Fruit fly (Drosophila melanogaster) whole organism, embryonic: Measurements from ENCODE around the gene Spn28Db.

Experiments
- Blimp-1 ChIP-seq: fragments of 200-800 bp; sonication (Bioruptor generic); optimal IDR thresholded peaks from 3 replicates; lab custom pipeline; 2018; ENCODE audit warnings: missing biosample characterization, missing genetic modification characterization, mild to moderate bottlenecking, moderate library complexity, missing genetic modification reagents
- BtbVII ChIP-seq: fragments of 200-800 bp; sonication (Bioruptor generic); optimal IDR thresholded peaks from 3 replicates; lab custom pipeline; 2017; ENCODE audit warnings: missing biosample characterization, mild to moderate bottlenecking, missing genetic modification characterization
- CG10267 ChIP-seq: fragments of 200-800 bp; sonication (Bioruptor generic); optimal IDR thresholded peaks from 2 replicates; lab custom pipeline; 2018; ENCODE audit warnings: missing biosample characterization, mild to moderate bottlenecking, missing genetic modification characterization, moderate library complexity
- CG10959 ChIP-seq: fragments of 200-800 bp; sonication (Bioruptor generic); IDR thresholded peaks from 2 replicates; pipeline ENCODE4 v1.3.6; 2022; ENCODE audit warnings: missing biosample characterization, missing genetic modification characterization
- CG12155 ChIP-seq: fragments of 200-800 bp; sonication (Bioruptor generic); optimal IDR thresholded peaks from 3 replicates; lab custom pipeline; 2016; ENCODE audit warnings: missing biosample characterization, missing genetic modification characterization
- CG12769 ChIP-seq: fragments of 200-800 bp; sonication (Bioruptor generic); optimal IDR thresholded peaks from 2 replicates; lab custom pipeline; 2019; ENCODE audit warnings: missing biosample characterization, mild to moderate bottlenecking, missing genetic modification characterization, moderate library complexity
- CG12942 ChIP-seq: fragments of 200-800 bp; sonication (Bioruptor generic); optimal IDR thresholded peaks from 3 replicates; lab custom pipeline; 2016; ENCODE audit warnings: missing biosample characterization, missing genetic modification characterization
- CG15011 ChIP-seq: fragments of 200-800 bp; sonication (Bioruptor generic); optimal IDR thresholded peaks from 3 replicates; lab custom pipeline; 2018; ENCODE audit warnings: missing biosample characterization, mild to moderate bottlenecking, missing genetic modification characterization
- CG1529 ChIP-seq: fragments of 200-800 bp; sonication (Bioruptor generic); optimal IDR thresholded peaks from 3 replicates; lab custom pipeline; 2018; ENCODE audit warnings: missing biosample characterization, missing genetic modification characterization
- CG15696 ChIP-seq: fragments of 200-800 bp; sonication (Bioruptor generic); optimal IDR thresholded peaks from 2 replicates; lab custom pipeline; 2019; ENCODE audit warnings: missing biosample characterization, mild to moderate bottlenecking, missing genetic modification characterization, moderate library complexity
- CG18262 ChIP-seq: fragments of 200-800 bp; optimal IDR thresholded peaks from 3 replicates; lab custom pipeline; 2019; ENCODE audit warnings: missing biosample characterization, mild to moderate bottlenecking, missing genetic modification characterization, moderate library complexity
- CG2712 ChIP-seq: fragments of 200-800 bp; optimal IDR thresholded peaks from 3 replicates; lab custom pipeline; 2019; ENCODE audit warnings: missing biosample characterization, mild to moderate bottlenecking, missing genetic modification characterization, moderate library complexity
- CG2889 ChIP-seq: fragments of 200-800 bp; sonication (Bioruptor generic); IDR thresholded peaks from 3 replicates; pipeline ENCODE4 v1.3.6; 2022; ENCODE audit warnings: missing biosample characterization, missing genetic modification characterization
- CG3726 ChIP-seq: fragments of 200-800 bp; sonication (Bioruptor generic); IDR thresholded peaks from 3 replicates; pipeline ENCODE4, ENCODE4 v1.3.6; 2022; ENCODE audit warnings: missing biosample characterization, missing genetic modification characterization
- CG3995 ChIP-seq: fragments of 200-800 bp; sonication (Bioruptor generic); optimal IDR thresholded peaks from 3 replicates; lab custom pipeline; 2016; ENCODE audit warnings: missing biosample characterization, missing genetic modification characterization
- CG4404 ChIP-seq: fragments of 200-800 bp; sonication (Bioruptor generic); IDR thresholded peaks from 2 replicates; pipeline ENCODE4 v1.3.6; 2022; ENCODE audit warnings: missing biosample characterization, missing genetic modification characterization
- CG4424 ChIP-seq: fragments of 200-800 bp; sonication (Bioruptor generic); optimal IDR thresholded peaks from 3 replicates; lab custom pipeline; 2016; ENCODE audit warnings: missing biosample characterization, missing genetic modification characterization
- CG4730 ChIP-seq: fragments of 200-800 bp; sonication (Bioruptor generic); IDR thresholded peaks from 2 replicates; pipeline ENCODE4 v1.3.6; 2022; ENCODE audit warnings: missing biosample characterization, missing genetic modification characterization
- CG4854 ChIP-seq: fragments of 200-800 bp; sonication (Bioruptor generic); optimal IDR thresholded peaks from 2 replicates; lab custom pipeline; 2016; ENCODE audit warnings: missing biosample characterization, missing genetic modification characterization, inconsistent platforms
- CG5180 ChIP-seq: fragments of 200-800 bp; sonication (Bioruptor generic); optimal IDR thresholded peaks from 3 replicates; lab custom pipeline; 2017; ENCODE audit warnings: missing biosample characterization, missing genetic modification characterization, mild to moderate bottlenecking, moderate library complexity, missing genetic modification reagents
- CG6654 ChIP-seq: fragments of 200-800 bp; sonication (Bioruptor generic); optimal IDR thresholded peaks from 2 replicates; lab custom pipeline; 2017; ENCODE audit warnings: missing biosample characterization, mild to moderate bottlenecking, missing genetic modification characterization
- CG7372 ChIP-seq: fragments of 200-800 bp; sonication (Bioruptor generic); IDR thresholded peaks from 2 replicates; pipeline ENCODE4 v1.3.6; 2022; ENCODE audit warnings: missing biosample characterization, missing genetic modification characterization
- CG7786 ChIP-seq: fragments of 200-800 bp; sonication (Bioruptor generic); optimal IDR thresholded peaks from 2 replicates; lab custom pipeline; 2016; ENCODE audit warnings: missing biosample characterization, missing genetic modification characterization
- CG9215 ChIP-seq: fragments of 200-800 bp; sonication (Bioruptor generic); IDR thresholded peaks from 2 replicates; pipeline ENCODE4 v1.3.6; 2022; ENCODE audit warnings: missing biosample characterization, missing genetic modification characterization
- CG9609 ChIP-seq: fragments of 200-800 bp; sonication (Bioruptor generic); optimal IDR thresholded peaks from 3 replicates; lab custom pipeline; 2016; ENCODE audit warnings: missing biosample characterization, missing genetic modification characterization
- D ChIP-seq, 2 experiments: fragments of 200-800 bp in 1 of 2; fragments of >200 bp in 1 of 2; sonication (Bioruptor generic) in 1 of 2; optimal IDR thresholded peaks; 2 replicates in 1 of 2; 3 replicates in 1 of 2; lab custom pipeline; 2017; ENCODE audit warnings: mild to moderate bottlenecking in 1 of 2, missing biosample characterization in 1 of 2, missing genetic modification characterization in 1 of 2, missing genetic modification reagents in 1 of 2
- E2f1 ChIP-seq: fragments of 200-800 bp; sonication (Bioruptor generic); IDR thresholded peaks from 2 replicates; pipeline ENCODE4 v1.3.6; 2022; ENCODE audit warnings: missing biosample characterization, missing genetic modification characterization
- HLH3B ChIP-seq: fragments of 200-800 bp; sonication (Bioruptor generic); IDR thresholded peaks from 2 replicates; pipeline ENCODE4 v1.3.6; 2022; ENCODE audit warnings: missing biosample characterization, missing genetic modification characterization
- Hmr ChIP-seq: fragments of 200-800 bp; sonication (Bioruptor generic); optimal IDR thresholded peaks from 3 replicates; lab custom pipeline; 2017; ENCODE audit warnings: mild to moderate bottlenecking, missing biosample characterization, missing genetic modification reagents, missing genetic modification characterization
- Max ChIP-seq: fragments of 200-800 bp; sonication (Bioruptor generic); optimal IDR thresholded peaks from 2 replicates; lab custom pipeline; 2016; ENCODE audit warnings: missing biosample characterization, mild to moderate bottlenecking, missing genetic modification characterization
- Meics ChIP-seq: fragments of 200-800 bp; sonication (Bioruptor generic); optimal IDR thresholded peaks from 2 replicates; lab custom pipeline; 2017; ENCODE audit warnings: missing biosample characterization, mild to moderate bottlenecking, missing genetic modification characterization
- NC2β ChIP-seq: fragments of 200-800 bp; sonication (Bioruptor generic); optimal IDR thresholded peaks from 2 replicates; lab custom pipeline; 2016; ENCODE audit warnings: missing biosample characterization, missing genetic modification characterization
- Ptx1 ChIP-seq: fragments of 200-800 bp; sonication (Bioruptor generic); IDR thresholded peaks from 2 replicates; pipeline ENCODE4 v1.3.6; 2022; ENCODE audit warnings: missing biosample characterization, missing genetic modification characterization
- Ravus ChIP-seq: fragments of 200-800 bp; sonication (Bioruptor generic); IDR thresholded peaks from 2 replicates; pipeline ENCODE4 v1.3.6; 2022; ENCODE audit warnings: missing biosample characterization, missing genetic modification characterization
- corto ChIP-seq: fragments of 200-800 bp; sonication (Bioruptor generic); optimal IDR thresholded peaks from 2 replicates; lab custom pipeline; 2016; ENCODE audit warnings: missing biosample characterization, mild to moderate bottlenecking, missing genetic modification characterization, moderate library complexity
- eve ChIP-seq, 2 experiments: fragments of >200 bp; optimal IDR thresholded peaks; 2 replicates each; lab custom pipeline; 2017; ENCODE audit warnings: missing biosample characterization in 2 of 2, missing genetic modification characterization in 2 of 2
- fd3F ChIP-seq: fragments of 200-800 bp; sonication (Bioruptor generic); optimal IDR thresholded peaks from 2 replicates; lab custom pipeline; 2018; ENCODE audit warnings: missing biosample characterization, mild to moderate bottlenecking, missing genetic modification characterization, moderate library complexity
- gem ChIP-seq: fragments of 200-800 bp; sonication (Bioruptor generic); optimal IDR thresholded peaks from 2 replicates; lab custom pipeline; 2019; ENCODE audit warnings: missing biosample characterization, mild to moderate bottlenecking, missing genetic modification characterization, moderate library complexity
- ind ChIP-seq: fragments of 200-800 bp; sonication (Bioruptor generic); optimal IDR thresholded peaks from 3 replicates; lab custom pipeline; 2016; ENCODE audit warnings: missing biosample characterization, missing genetic modification characterization
- kni ChIP-seq: fragments of 200-800 bp; sonication (Bioruptor generic); optimal IDR thresholded peaks from 3 replicates; lab custom pipeline; 2017; ENCODE audit warnings: mild to moderate bottlenecking, missing biosample characterization, missing genetic modification reagents, missing genetic modification characterization
- pan ChIP-seq, 4 experiments: fragments of >200 bp in 3 of 4; fragments of 200-800 bp in 1 of 4; sonication (Bioruptor generic) in 1 of 4; optimal IDR thresholded peaks in 3 of 4; IDR thresholded peaks in 1 of 4; 2 replicates each; pipeline versions ENCODE4 v1.3.6 to Lab custom; 2017 to 2022; ENCODE audit warnings: missing biosample characterization in 2 of 4, missing genetic modification characterization in 2 of 4, mixed read lengths in 1 of 4
- phol ChIP-seq: fragments of 200-800 bp; sonication (Bioruptor generic); optimal IDR thresholded peaks from 3 replicates; lab custom pipeline; 2018; ENCODE audit warnings: missing biosample characterization, mild to moderate bottlenecking, missing genetic modification characterization, moderate library complexity
- pita ChIP-seq: fragments of 200-800 bp; sonication (Bioruptor generic); optimal IDR thresholded peaks from 2 replicates; lab custom pipeline; 2017; ENCODE audit warnings: missing biosample characterization, mild to moderate bottlenecking, missing genetic modification characterization
- row ChIP-seq: fragments of 200-800 bp; sonication (Bioruptor generic); IDR thresholded peaks from 3 replicates; pipeline ENCODE4 v1.3.6; 2022; ENCODE audit warnings: missing biosample characterization, missing genetic modification characterization
- slbo ChIP-seq: fragments of 200-800 bp; sonication (Bioruptor generic); IDR thresholded peaks from 2 replicates; pipeline ENCODE4 v1.3.6; 2022; ENCODE audit warnings: missing biosample characterization, missing genetic modification characterization
- slou ChIP-seq: fragments of 200-800 bp; sonication (Bioruptor generic); optimal IDR thresholded peaks from 3 replicates; lab custom pipeline; 2016; ENCODE audit warnings: missing biosample characterization, missing genetic modification characterization
- tio ChIP-seq: fragments of 200-800 bp; sonication (Bioruptor generic); optimal IDR thresholded peaks from 2 replicates; lab custom pipeline; 2017; ENCODE audit warnings: missing biosample characterization, missing genetic modification characterization, inconsistent platforms
- trem ChIP-seq: fragments of 200-800 bp; optimal IDR thresholded peaks from 3 replicates; lab custom pipeline; 2019; ENCODE audit warnings: missing biosample characterization, mild to moderate bottlenecking, missing genetic modification characterization, moderate library complexity

Gene Spn28Db

dm6 chr2L:7871821-7872524 is 18.5 kb downstream of the Spn28Db start (continued):
- TF ChIP-seq CG15696 (no peak), CG1529 (GFP tag; lab: Kevin White, UChicago) (no peak), CG10959 (GFP tag; lab: Robert Waterston, UW) (no peak), CG9215 (GFP tag; lab: Robert Waterston, UW) (peak; percentile 30; the same call in 1 of the 2 replicates), CG12769 (tag; lab: Kevin White, UChicago) (peak; percentile 10), BtbVII (GFP tag; lab: Kevin White, UChicago) (peak; percentile 57), CG12155 (peak; percentile 9), slou (GFP tag; lab: Kevin White, UChicago) (peak; percentile 46), CG2712 (tag; lab: Kevin White, UChicago) (peak; percentile 52), fd3F (GFP tag; lab: Kevin White, UChicago) (peak; percentile 48), CG4404 (GFP tag; lab: Robert Waterston, UW) (0 out of 2 replicates have a peak, but pooled peaks have one; percentile 24), pan (optimal IDR thresholded peaks at IDR 0.05; lab: Kevin White, UChicago) (no peak), pan (GFP tag; optimal IDR thresholded peaks at IDR 0.05 in 1 of 2, IDR thresholded peaks at IDR 0.05 in 1 of 2) (peak in 1 of 2 experiments; percentile 30), CG3995 (GFP tag; lab: Kevin White, UChicago) (no peak), CG7372 (GFP tag; lab: Robert Waterston, UW) (no peak), CG7786 (GFP tag; lab: Kevin White, UChicago) (peak; percentile 16), slbo (GFP tag; lab: Robert Waterston, UW) (peak; percentile 63), CG4730 (peak; percentile 15; the same call in 1 of the 2 replicates), CG4854 (GFP tag; lab: Kevin White, UChicago) (no peak), HLH3B (no peak), Max (GFP tag; lab: Kevin White, UChicago) (no peak), gem (peak; percentile 79), pita (GFP tag; lab: Kevin White, UChicago) (no peak), Meics (GFP tag; lab: Kevin White, UChicago) (peak; percentile 74), CG5180 (GFP tag; lab: Kevin White, UChicago) (peak; percentile 10), D (optimal IDR thresholded peaks at IDR 0.05; lab: Kevin White, UChicago) (no peak), D (GFP tag; optimal IDR thresholded peaks at IDR 0.05; lab: Kevin White, UChicago) (peak; percentile 17), CG10267 (tag; lab: Kevin White, UChicago) (no peak), Hmr (GFP tag; lab: Kevin White, UChicago) (peak; percentile 78), phol (tag; lab: Kevin White, UChicago) (peak; percentile 49), CG9609 (GFP tag; lab: Kevin White, UChicago) (peak; percentile 18), CG6654 (GFP tag; lab: Kevin White, UChicago) (no peak), CG18262 (tag; lab: Kevin White, UChicago) (peak; percentile 50), corto (GFP tag; lab: Kevin White, UChicago) (no peak), tio (peak; percentile 39), kni (peak; percentile 73), E2f1 (GFP tag; lab: Robert Waterston, UW) (0 out of 2 replicates have a peak, but pooled peaks have one; percentile 12), ind (GFP tag; lab: Kevin White, UChicago) (peak; percentile 20), CG15011 (GFP tag; lab: Kevin White, UChicago) (peak; percentile 39), Blimp-1 (GFP tag; lab: Kevin White, UChicago) (peak; percentile 18), CG4424 (GFP tag; lab: Kevin White, UChicago) (peak; percentile 34), NC2β (GFP tag; lab: Kevin White, UChicago) (no peak), row (GFP tag; lab: Robert Waterston, UW) (peak; percentile 59), CG3726 (GFP tag; lab: Robert Waterston, UW) (no peak), trem (tag; lab: Kevin White, UChicago) (no peak), CG12942 (GFP tag; lab: Kevin White, UChicago) (no peak), eve (GFP tag; optimal IDR thresholded peaks at IDR 0.05; lab: Kevin White, UChicago) (peak in 1 of 2 experiments; percentile 51), Ravus (GFP tag; lab: Robert Waterston, UW) (no peak), Ptx1 (GFP tag; lab: Robert Waterston, UW) (peak; percentile 57), CG2889 (GFP tag; lab: Robert Waterston, UW) (no peak)
